Comparison of ENCODE assay signal across 2 worm cellular contexts in the genomic region with DNA sequence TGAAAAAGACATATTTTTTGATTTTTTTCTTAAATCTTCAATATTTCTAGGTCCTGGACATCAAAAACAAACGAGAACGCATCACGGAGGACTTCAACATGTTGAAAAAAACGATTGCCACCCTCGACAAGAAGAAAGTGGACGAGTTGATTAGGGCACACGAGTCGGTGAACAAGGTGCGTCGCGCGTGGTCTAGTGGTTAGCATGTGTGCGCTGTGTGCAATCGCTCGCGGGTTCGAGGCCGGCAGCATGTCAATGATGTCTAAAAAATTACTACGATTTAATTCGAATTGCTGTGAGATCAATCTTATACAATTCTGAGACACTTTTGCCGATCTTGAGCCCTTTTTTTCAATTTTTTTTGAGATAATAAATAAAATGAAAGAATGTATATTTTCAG.
TF ChIP-seq lines count a peak whose summit lies in the region.

No protein-coding gene starts in this region.

TF ChIP-seq in whole organism, L4 larva, 104 proteins besides CTCF, POLR2A, EP300 and RAD21 (continued from another document):
- TF ChIP-seq madf-9 (GFP tag; conservative IDR thresholded peaks at IDR 0.05; lab: Robert Waterston, UW) (peak; percentile 83), Y105C5A.15 (GFP tag; IDR thresholded peaks at IDR 0.05; lab: Robert Waterston, UW) (peak; percentile 93; the same call in 1 of the 2 replicates), ceh-28 (tag; optimal IDR thresholded peaks at IDR 0.05; lab: Kevin White, UChicago) (no peak), attf-4 (tag; optimal IDR thresholded peaks at IDR 0.05; lab: Kevin White, UChicago) (no peak), duxl-1 (tag; optimal IDR thresholded peaks at IDR 0.05; lab: Kevin White, UChicago; ENCODE audit: poor library complexity) (peak; percentile 91), nhr-77 (tag; optimal IDR thresholded peaks at IDR 0.05; lab: Kevin White, UChicago) (peak; percentile 34), F49E8.2 (tag; optimal IDR thresholded peaks at IDR 0.05; lab: Kevin White, UChicago; ENCODE audit: borderline replicate concordance) (peak; percentile 79), lin-38 (GFP tag; IDR thresholded peaks at IDR 0.05; lab: Robert Waterston, UW) (peak; percentile 85), nhr-76 (tag; optimal IDR thresholded peaks at IDR 0.05; lab: Kevin White, UChicago) (no peak), cey-2 (tag; optimal IDR thresholded peaks at IDR 0.05; lab: Kevin White, UChicago; ENCODE audit: borderline replicate concordance, insufficient read depth) (no peak), pqm-1 (tag; optimal IDR thresholded peaks at IDR 0.05; lab: Kevin White, UChicago) (peak; percentile 6), egl-27 (tag; optimal IDR thresholded peaks at IDR 0.05; lab: Kevin White, UChicago) (no peak), fkh-10 (GFP tag; optimal IDR thresholded peaks at IDR 0.05; lab: Kevin White, UChicago) (peak; percentile 41), dmd-9 (GFP tag; IDR thresholded peaks at IDR 0.05; lab: Robert Waterston, UW) (peak; percentile 79; the same call in 1 of the 2 replicates), saeg-2 (GFP tag; IDR thresholded peaks at IDR 0.05; lab: Robert Waterston, UW) (peak; percentile 30; the same call in 1 of the 2 replicates), daf-19 (GFP tag; conservative IDR thresholded peaks at IDR 0.05; lab: Robert Waterston, UW) (no peak), nhr-237 (tag; optimal IDR thresholded peaks at IDR 0.05; lab: Kevin White, UChicago) (no peak), daf-16 (GFP tag; optimal IDR thresholded peaks at IDR 0.05; lab: Kevin White, UChicago) (peak; percentile 64 to 83), daf-16 (tag; optimal IDR thresholded peaks at IDR 0.05; lab: Kevin White, UChicago) (peak; percentile 68), mep-1 (tag; optimal IDR thresholded peaks at IDR 0.05; lab: Kevin White, UChicago) (peak; percentile 93), Y48G9A.11 (GFP tag; IDR thresholded peaks at IDR 0.05; lab: Robert Waterston, UW) (peak; percentile 87), pha-4 (GFP tag; IDR thresholded peaks at IDR 0.05; lab: Robert Waterston, UW) (peak; percentile 95), pha-4 (tag; optimal IDR thresholded peaks at IDR 0.05; lab: Kevin White, UChicago) (no peak), lin-1 (GFP tag; IDR thresholded peaks at IDR 0.05; lab: Robert Waterston, UW) (peak; percentile 91), ceh-32 (tag; optimal IDR thresholded peaks at IDR 0.05; lab: Kevin White, UChicago; ENCODE audit: poor library complexity) (peak; percentile 57), spr-3 (GFP tag; optimal IDR thresholded peaks at IDR 0.05; lab: Kevin White, UChicago) (peak; percentile 77), zfp-3 (GFP tag; conservative IDR thresholded peaks at IDR 0.05; lab: Robert Waterston, UW) (peak; percentile 78; the same call in 1 of the 2 replicates), nhr-42 (GFP tag; IDR thresholded peaks at IDR 0.05; lab: Robert Waterston, UW) (peak; percentile 76; the same call in 1 of the 2 replicates), egl-43 (GFP tag; IDR thresholded peaks at IDR 0.05; lab: Robert Waterston, UW) (peak; percentile 94), ctbp-1 (GFP tag; IDR thresholded peaks at IDR 0.05; lab: Robert Waterston, UW) (peak; percentile 88), ama-1 (optimal IDR thresholded peaks at IDR 0.05; lab: Kevin White, UChicago) (peak; percentile 22), ceh-82 (tag; optimal IDR thresholded peaks at IDR 0.05; lab: Kevin White, UChicago) (no peak), arid-1 (GFP tag; conservative IDR thresholded peaks at IDR 0.05; lab: Robert Waterston, UW) (peak; percentile 95), madf-5 (GFP tag; IDR thresholded peaks at IDR 0.05; lab: Robert Waterston, UW) (peak; percentile 79 to 83; a peak in 3 of 4 replicates), nhr-25 (tag; optimal IDR thresholded peaks at IDR 0.05; lab: Kevin White, UChicago; ENCODE audit: borderline replicate concordance, insufficient read depth) (peak; percentile 62), ceh-44 (GFP tag; IDR thresholded peaks at IDR 0.05; lab: Robert Waterston, UW) (peak; percentile 67; the same call in 1 of the 2 replicates), ztf-7 (tag; optimal IDR thresholded peaks at IDR 0.05; lab: Kevin White, UChicago) (peak; percentile 69), nhr-102 (tag; optimal IDR thresholded peaks at IDR 0.05; lab: Kevin White, UChicago) (peak; percentile 84), nhr-28 (tag; optimal IDR thresholded peaks at IDR 0.05; lab: Kevin White, UChicago) (peak; percentile 59), vab-7 (GFP tag; IDR thresholded peaks at IDR 0.05; lab: Robert Waterston, UW) (peak; percentile 95), lir-3 (tag; optimal IDR thresholded peaks at IDR 0.05; lab: Kevin White, UChicago) (peak; percentile 59), Y75B8A.6 (GFP tag; IDR thresholded peaks at IDR 0.05; lab: Robert Waterston, UW) (0 out of 2 replicates have a peak, but pooled peaks have one; percentile 60), snpc-4 (tag; optimal IDR thresholded peaks at IDR 0.05; lab: Kevin White, UChicago) (no peak), sdz-12 (GFP tag; optimal IDR thresholded peaks at IDR 0.05; lab: Kevin White, UChicago) (peak; percentile 75), mxl-3 (GFP tag; optimal IDR thresholded peaks at IDR 0.05; lab: Kevin White, UChicago) (peak; percentile 61), T26A8.4 (GFP tag; IDR thresholded peaks at IDR 0.05; lab: Robert Waterston, UW) (peak; percentile 86), skn-1 (tag; optimal IDR thresholded peaks at IDR 0.05; lab: Kevin White, UChicago) (no peak), rbr-2 (tag; optimal IDR thresholded peaks at IDR 0.05; lab: Kevin White, UChicago) (peak; percentile 85), mxl-2 (GFP tag; conservative IDR thresholded peaks at IDR 0.05; lab: Robert Waterston, UW) (peak; percentile 36; the same call in 1 of the 2 replicates)

TF ChIP-seq in whole organism, late embryonic, 69 proteins besides CTCF, POLR2A, EP300 and RAD21 (continued from another document):
- peak; percentile 91 for TF ChIP-seq unc-86 (tag; optimal IDR thresholded peaks at IDR 0.05; lab: Kevin White, UChicago)
- TF ChIP-seq unc-42 (tag; optimal IDR thresholded peaks at IDR 0.05; lab: Kevin White, UChicago) = peak; percentile 36
- peak; percentile 71 for TF ChIP-seq ceh-9 (tag; optimal IDR thresholded peaks at IDR 0.05; lab: Kevin White, UChicago)
- TF ChIP-seq ceh-19 (GFP tag; optimal IDR thresholded peaks at IDR 0.05; lab: Kevin White, UChicago) = peak; percentile 92
- TF ChIP-seq npax-4 (tag; optimal IDR thresholded peaks at IDR 0.05; lab: Kevin White, UChicago) = peak; percentile 82
- TF ChIP-seq unc-3 (GFP tag; conservative IDR thresholded peaks at IDR 0.05; lab: Robert Waterston, UW) = peak; percentile 77
- TF ChIP-seq unc-3 (tag; optimal IDR thresholded peaks at IDR 0.05; lab: Kevin White, UChicago) = peak; percentile 84
TF ChIP-seq in whole organism, late embryonic: peak in this region for 62.
